5 fruit fly cellular contexts compared by ENCODE assay signal in the genomic region with DNA sequence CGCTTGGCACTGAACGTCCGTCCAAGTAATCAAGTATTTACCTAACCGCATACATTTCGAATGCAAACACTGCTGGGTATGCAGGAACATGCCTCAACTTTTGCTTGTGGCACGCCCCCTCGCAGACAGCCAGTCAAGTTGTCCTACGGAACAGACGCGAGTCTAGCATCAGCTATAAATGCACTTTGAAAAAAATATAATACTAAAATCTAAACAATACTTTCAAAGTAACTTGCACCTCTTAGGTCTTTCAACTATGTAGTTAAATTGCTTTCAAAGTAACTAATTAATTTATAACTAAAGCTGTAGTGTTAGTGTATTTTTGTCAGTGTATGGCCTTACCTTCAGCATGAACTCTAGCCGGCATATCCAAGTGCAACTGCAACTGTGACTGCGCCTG.
TF ChIP-seq lines count a peak whose summit lies in the region.

No protein-coding gene starts in this region.

- no peak for TF ChIP-seq CTCF in whole organism, embryonic (GFP tag; optimal IDR thresholded peaks at IDR 0.05; lab: Kevin White, UChicago)

TF ChIP-seq in whole organism, adult, 20 proteins besides CTCF, POLR2A, EP300 and RAD21 (continues in another document):
- TF ChIP-seq toe (GFP tag; optimal IDR thresholded peaks at IDR 0.05; lab: Kevin White, UChicago) (no peak), CG1620 (GFP tag; optimal IDR thresholded peaks at IDR 0.05; lab: Kevin White, UChicago) (no peak), CG5204 (GFP tag; optimal IDR thresholded peaks at IDR 0.05; lab: Kevin White, UChicago) (peak; percentile 24), Crg-1 (GFP tag; optimal IDR thresholded peaks at IDR 0.05; lab: Kevin White, UChicago) (no peak), ovo (GFP tag; optimal IDR thresholded peaks at IDR 0.05; lab: Kevin White, UChicago) (no peak), CG14711 (tag; optimal IDR thresholded peaks at IDR 0.05; lab: Kevin White, UChicago) (no peak), cic (GFP tag; optimal IDR thresholded peaks at IDR 0.05; lab: Kevin White, UChicago) (no peak), bab1 (GFP tag; optimal IDR thresholded peaks at IDR 0.05; lab: Kevin White, UChicago) (no peak), cnc (optimal IDR thresholded peaks at IDR 0.05; lab: Kevin White, UChicago) (no peak), CG7101 (tag; optimal IDR thresholded peaks at IDR 0.05; lab: Kevin White, UChicago) (no peak), Hr96 (GFP tag; optimal IDR thresholded peaks at IDR 0.05; lab: Kevin White, UChicago) (peak; percentile 20), pad (GFP tag; optimal IDR thresholded peaks at IDR 0.05; lab: Kevin White, UChicago) (no peak), CG11617 (GFP tag; optimal IDR thresholded peaks at IDR 0.05; lab: Kevin White, UChicago) (no peak), kay (GFP tag; lab: Kevin White, UChicago; ENCODE audit: borderline replicate concordance) (no peak), CG12768 (GFP tag; optimal IDR thresholded peaks at IDR 0.05; lab: Kevin White, UChicago) (peak; percentile 8), Mnt (GFP tag; optimal IDR thresholded peaks at IDR 0.05; lab: Kevin White, UChicago) (no peak), CG7045 (GFP tag; optimal IDR thresholded peaks at IDR 0.05; lab: Kevin White, UChicago) (peak; percentile 0), CG33017 (tag; optimal IDR thresholded peaks at IDR 0.05; lab: Kevin White, UChicago) (no peak)

TF ChIP-seq in whole organism, embryonic, 481 proteins besides CTCF, POLR2A, EP300 and RAD21 (continues in another document):
- TF ChIP-seq ftz-f1 (GFP tag; optimal IDR thresholded peaks at IDR 0.05; lab: Kevin White, UChicago) (no peak), toy (GFP tag; IDR thresholded peaks at IDR 0.05; lab: Robert Waterston, UW) (no peak), bsh (GFP tag; optimal IDR thresholded peaks at IDR 0.05; lab: Kevin White, UChicago) (peak in 1 of 2 experiments; percentile 65), CG17829 (tag; optimal IDR thresholded peaks at IDR 0.05; lab: Kevin White, UChicago) (no peak), Dip2 (GFP tag; IDR thresholded peaks at IDR 0.05; lab: Robert Waterston, UW) (no peak), CG15479 (GFP tag; optimal IDR thresholded peaks at IDR 0.05; lab: Kevin White, UChicago) (no peak), BtbVII (GFP tag; optimal IDR thresholded peaks at IDR 0.05; lab: Kevin White, UChicago) (no peak), HmgZ (tag; optimal IDR thresholded peaks at IDR 0.05; lab: Kevin White, UChicago) (no peak), schlank (tag; optimal IDR thresholded peaks at IDR 0.05; lab: Kevin White, UChicago) (no peak), CG15011 (GFP tag; optimal IDR thresholded peaks at IDR 0.05; lab: Kevin White, UChicago) (no peak), CkIIα-i1 (GFP tag; IDR thresholded peaks at IDR 0.05; lab: Robert Waterston, UW) (no peak), hkb (optimal IDR thresholded peaks at IDR 0.05; lab: Kevin White, UChicago) (no peak), hkb (GFP tag; IDR thresholded peaks at IDR 0.05; lab: Robert Waterston, UW) (no peak), HmgD (GFP tag; optimal IDR thresholded peaks at IDR 0.05; lab: Kevin White, UChicago) (no peak), Drgx (GFP tag; IDR thresholded peaks at IDR 0.05; lab: Robert Waterston, UW) (peak; percentile 72), pnt (GFP tag; optimal IDR thresholded peaks at IDR 0.05; lab: Kevin White, UChicago) (no peak), unpg (GFP tag; optimal IDR thresholded peaks at IDR 0.05; lab: Kevin White, UChicago) (no peak), CG10209 (GFP tag; optimal IDR thresholded peaks at IDR 0.05; lab: Kevin White, UChicago) (no peak), az2 (GFP tag; optimal IDR thresholded peaks at IDR 0.05; lab: Kevin White, UChicago) (no peak)

TF ChIP-seq in whole organism, prepupa, 60 proteins besides CTCF, POLR2A, EP300 and RAD21 (continues in another document):
- TF ChIP-seq CG11902 (GFP tag; optimal IDR thresholded peaks at IDR 0.05; lab: Kevin White, UChicago): peak; percentile 1
- TF ChIP-seq CG6163 (GFP tag; IDR thresholded peaks at IDR 0.05; lab: Robert Waterston, UW): peak; percentile 91
- peak; percentile 79 for TF ChIP-seq fd59A (GFP tag; optimal IDR thresholded peaks at IDR 0.05; lab: Kevin White, UChicago)
- TF ChIP-seq Eip93F (GFP tag; optimal IDR thresholded peaks at IDR 0.05; lab: Kevin White, UChicago): no peak
- peak; percentile 52 for TF ChIP-seq lz (GFP tag; optimal IDR thresholded peaks at IDR 0.05; lab: Kevin White, UChicago)
- peak; percentile 60 for TF ChIP-seq svp (GFP tag; lab: Kevin White, UChicago)
- TF ChIP-seq CG4318 (GFP tag; optimal IDR thresholded peaks at IDR 0.05; lab: Kevin White, UChicago): peak; percentile 45
- peak; percentile 32 for TF ChIP-seq Met (GFP tag; optimal IDR thresholded peaks at IDR 0.05; lab: Kevin White, UChicago)
- TF ChIP-seq cyc (GFP tag; optimal IDR thresholded peaks at IDR 0.05; lab: Kevin White, UChicago): peak; percentile 39
- peak; percentile 84 for TF ChIP-seq CG3919 (GFP tag; optimal IDR thresholded peaks at IDR 0.05; lab: Kevin White, UChicago)
- peak; percentile 69 for TF ChIP-seq Lpt (GFP tag; optimal IDR thresholded peaks at IDR 0.05; lab: Kevin White, UChicago)
- TF ChIP-seq dac (GFP tag; optimal IDR thresholded peaks at IDR 0.05; lab: Kevin White, UChicago): peak; percentile 12
- TF ChIP-seq dsx (GFP tag; optimal IDR thresholded peaks at IDR 0.05; lab: Kevin White, UChicago; ENCODE audit: poor library complexity, severe bottlenecking): peak; percentile 90
- peak; percentile 21 for TF ChIP-seq Sox15 (GFP tag; optimal IDR thresholded peaks at IDR 0.05; lab: Kevin White, UChicago)
- TF ChIP-seq fd85E (GFP tag; optimal IDR thresholded peaks at IDR 0.05; lab: Kevin White, UChicago): no peak
- peak; percentile 63 for TF ChIP-seq Sox14 (GFP tag; optimal IDR thresholded peaks at IDR 0.05; lab: Kevin White, UChicago)
- TF ChIP-seq CG6792 (GFP tag; optimal IDR thresholded peaks at IDR 0.05; lab: Kevin White, UChicago): peak; percentile 60
- TF ChIP-seq CG8319 (GFP tag; optimal IDR thresholded peaks at IDR 0.05; lab: Kevin White, UChicago): peak; percentile 13

TF ChIP-seq in whole organism, pupa, 21 proteins besides CTCF, POLR2A, EP300 and RAD21 (continues in another document):
- TF ChIP-seq rn (GFP tag; IDR thresholded peaks at IDR 0.05; lab: Robert Waterston, UW): peak; percentile 54
- peak; percentile 53 for TF ChIP-seq Pif1B (GFP tag; optimal IDR thresholded peaks at IDR 0.05; lab: Kevin White, UChicago)
- TF ChIP-seq CG34367 (tag; optimal IDR thresholded peaks at IDR 0.05; lab: Kevin White, UChicago): peak; percentile 65
- TF ChIP-seq CG9948 (tag; optimal IDR thresholded peaks at IDR 0.05; lab: Kevin White, UChicago): peak; percentile 90
- peak; percentile 91 for TF ChIP-seq CG17806 (tag; optimal IDR thresholded peaks at IDR 0.05; lab: Kevin White, UChicago)
- peak; percentile 83 for TF ChIP-seq CG12605 (GFP tag; IDR thresholded peaks at IDR 0.05; lab: Robert Waterston, UW)
- peak; percentile 80 for TF ChIP-seq CG8301 (tag; optimal IDR thresholded peaks at IDR 0.05; lab: Kevin White, UChicago)
- no peak for TF ChIP-seq CG13204 (GFP tag; optimal IDR thresholded peaks at IDR 0.05; lab: Kevin White, UChicago)
- TF ChIP-seq EcR (GFP tag; optimal IDR thresholded peaks at IDR 0.05; lab: Kevin White, UChicago): peak; percentile 47
- peak; percentile 93 for TF ChIP-seq CG8159 (tag; optimal IDR thresholded peaks at IDR 0.05; lab: Kevin White, UChicago)
- peak; percentile 80 for TF ChIP-seq Ets98B (GFP tag; IDR thresholded peaks at IDR 0.05; lab: Robert Waterston, UW)
- peak; percentile 46 for TF ChIP-seq gl (tag; optimal IDR thresholded peaks at IDR 0.05; lab: Kevin White, UChicago)
- TF ChIP-seq CG14655 (GFP tag; optimal IDR thresholded peaks at IDR 0.05; lab: Kevin White, UChicago): peak; percentile 88
- peak; percentile 68 for TF ChIP-seq fd96Ca (GFP tag; IDR thresholded peaks at IDR 0.05; lab: Robert Waterston, UW)
- peak; percentile 34; the same call in 1 of the 2 replicates for TF ChIP-seq CG10348 (GFP tag; IDR thresholded peaks at IDR 0.05; lab: Robert Waterston, UW)
- TF ChIP-seq Pif1A (GFP tag; optimal IDR thresholded peaks at IDR 0.05; lab: Kevin White, UChicago): peak; percentile 81
- peak; percentile 88 for TF ChIP-seq CG4496 (GFP tag; IDR thresholded peaks at IDR 0.05; lab: Robert Waterston, UW)
- TF ChIP-seq Snoo (tag; optimal IDR thresholded peaks at IDR 0.05; lab: Kevin White, UChicago): no peak
- peak; percentile 85 for TF ChIP-seq CG32121 (GFP tag; IDR thresholded peaks at IDR 0.05; lab: Robert Waterston, UW)
- peak; percentile 4 for TF ChIP-seq D1 (tag; optimal IDR thresholded peaks at IDR 0.05; lab: Kevin White, UChicago)

TF ChIP-seq in whole organism, wandering third instar larva, 38 proteins besides CTCF, POLR2A, EP300 and RAD21 (continues in another document):
- TF ChIP-seq h (GFP tag; optimal IDR thresholded peaks at IDR 0.05; lab: Kevin White, UChicago) (peak; percentile 3), dsf (GFP tag; optimal IDR thresholded peaks at IDR 0.05; lab: Kevin White, UChicago; ENCODE audit: borderline replicate concordance) (no peak), Myc (optimal IDR thresholded peaks at IDR 0.05; lab: Kevin White, UChicago) (no peak), psq (GFP tag; optimal IDR thresholded peaks at IDR 0.05; lab: Kevin White, UChicago) (no peak), tai (GFP tag; optimal IDR thresholded peaks at IDR 0.05; lab: Kevin White, UChicago) (no peak), lola (GFP tag; optimal IDR thresholded peaks at IDR 0.05; lab: Kevin White, UChicago) (no peak), CG9705 (GFP tag; optimal IDR thresholded peaks at IDR 0.05; lab: Kevin White, UChicago) (no peak), Dif (GFP tag; optimal IDR thresholded peaks at IDR 0.05; lab: Kevin White, UChicago; ENCODE audit: partially characterized antibody) (no peak), fru (GFP tag; optimal IDR thresholded peaks at IDR 0.05; lab: Kevin White, UChicago) (peak; percentile 21), GATAd (GFP tag; optimal IDR thresholded peaks at IDR 0.05; lab: Kevin White, UChicago) (no peak), Jra (GFP tag; optimal IDR thresholded peaks at IDR 0.05; lab: Kevin White, UChicago) (no peak), dl (GFP tag; optimal IDR thresholded peaks at IDR 0.05; lab: Kevin White, UChicago; ENCODE audit: insufficient read depth in 1 of 2, partially characterized antibody in 2 of 2) (no peak), foxo (GFP tag; optimal IDR thresholded peaks at IDR 0.05; lab: Kevin White, UChicago) (peak in 1 of 2 experiments; percentile 10), Mio (GFP tag; optimal IDR thresholded peaks at IDR 0.05; lab: Kevin White, UChicago) (no peak), br (GFP tag; optimal IDR thresholded peaks at IDR 0.05; lab: Kevin White, UChicago) (no peak), woc (GFP tag; optimal IDR thresholded peaks at IDR 0.05; lab: Kevin White, UChicago) (no peak), Hr78 (GFP tag; optimal IDR thresholded peaks at IDR 0.05; lab: Kevin White, UChicago) (no peak), CG32264 (GFP tag; optimal IDR thresholded peaks at IDR 0.05; lab: Kevin White, UChicago) (no peak), Hr83 (GFP tag; optimal IDR thresholded peaks at IDR 0.05; lab: Kevin White, UChicago; ENCODE audit: poor library complexity, severe bottlenecking) (no peak), sage (GFP tag; optimal IDR thresholded peaks at IDR 0.05; lab: Kevin White, UChicago) (no peak), brk (GFP tag; optimal IDR thresholded peaks at IDR 0.05; lab: Kevin White, UChicago) (no peak), N (GFP tag; optimal IDR thresholded peaks at IDR 0.05; lab: Kevin White, UChicago) (no peak)
